Worm (Caenorhabditis elegans) whole organism, L2 larva: Measurements from ENCODE around the gene prx-14.
"Not testable (repeated sequence)": the region's sequence is repeated elsewhere in the genome, so short reads cannot be mapped to it uniquely, and the experiment has no call there.

Experiments
- F13H6.1 ChIP-seq: sonication (generic microtip); optimal IDR thresholded peaks from 2 replicates; lab custom pipeline; 2016; ENCODE audit warnings: missing genetic modification characterization, missing compliant biosample characterization
- fos-1 ChIP-seq: fragments of 150-350 bp; optimal IDR thresholded peaks from 2 replicates; lab custom pipeline; 2014; ENCODE audit warnings: missing biosample characterization, missing genetic modification characterization

ce11 chrIV:11202389-11202788 is 19.5 kb downstream of the prx-14 start, which contains the start of gene R07H5.11:
- TF ChIP-seq fos-1, F13H6.1: not testable (repeated sequence)
